Worm (Caenorhabditis elegans) whole organism, L1 larva: ENCODE results near the gene F16H6.9.
"Not testable (repeated sequence)": the region's sequence is repeated elsewhere in the genome, so short reads cannot be mapped to it uniquely, and the experiment has no call there.

Experiments
- ama-1 ChIP-seq: fragments of 150-350 bp; optimal IDR thresholded peaks from 2 replicates; lab custom pipeline; 2014
- ceh-63 ChIP-seq: fragments of 200-800 bp; sonication (Bioruptor generic); optimal IDR thresholded peaks from 2 replicates; lab custom pipeline; 2018; ENCODE audit warnings: mild to moderate bottlenecking, missing genetic modification characterization, missing compliant biosample characterization
- egl-27 ChIP-seq, 2 experiments: fragments of 150-350 bp in 1 of 2; sonication (generic microtip); optimal IDR thresholded peaks; 3 replicates each; lab custom pipeline; 2017 to 2018; ENCODE audit warnings: missing biosample characterization in 2 of 2, missing genetic modification characterization in 2 of 2, missing genetic modification reagents in 2 of 2
- fkh-10 ChIP-seq: sonication (generic microtip); optimal IDR thresholded peaks from 2 replicates; lab custom pipeline; 2017; ENCODE audit warnings: missing biosample characterization, missing genetic modification reagents, missing genetic modification characterization
- lin-15B ChIP-seq: fragments of 150-350 bp; sonication (generic microtip); optimal IDR thresholded peaks from 3 replicates; lab custom pipeline; 2014; ENCODE audit warnings: missing biosample characterization, missing genetic modification characterization
- nhr-19 ChIP-seq: fragments of 200-800 bp; sonication (Bioruptor generic); conservative IDR thresholded peaks from 2 replicates; pipeline ENCODE4 v1.3.6; 2022; ENCODE audit warnings: missing genetic modification characterization, missing compliant biosample characterization
- nhr-84 ChIP-seq: sonication (generic microtip); optimal IDR thresholded peaks from 2 replicates; lab custom pipeline; 2017; ENCODE audit warnings: missing biosample characterization, missing genetic modification characterization
- pqm-1 ChIP-seq: sonication (generic microtip); optimal IDR thresholded peaks from 3 replicates; lab custom pipeline; 2017; ENCODE audit warnings: missing biosample characterization, missing genetic modification characterization
- skn-1 ChIP-seq: fragments of 150-350 bp; optimal IDR thresholded peaks from 2 replicates; lab custom pipeline; 2014; ENCODE audit warnings: missing biosample characterization, missing genetic modification characterization
- snpc-4 ChIP-seq: fragments of 150-350 bp; optimal IDR thresholded peaks from 2 replicates; lab custom pipeline; 2014; ENCODE audit warnings: missing biosample characterization, missing genetic modification characterization
- unc-62 ChIP-seq: fragments of 150-350 bp; optimal IDR thresholded peaks from 2 replicates; lab custom pipeline; 2014; ENCODE audit warnings: missing biosample characterization, missing genetic modification reagents, missing genetic modification characterization

DNA sequence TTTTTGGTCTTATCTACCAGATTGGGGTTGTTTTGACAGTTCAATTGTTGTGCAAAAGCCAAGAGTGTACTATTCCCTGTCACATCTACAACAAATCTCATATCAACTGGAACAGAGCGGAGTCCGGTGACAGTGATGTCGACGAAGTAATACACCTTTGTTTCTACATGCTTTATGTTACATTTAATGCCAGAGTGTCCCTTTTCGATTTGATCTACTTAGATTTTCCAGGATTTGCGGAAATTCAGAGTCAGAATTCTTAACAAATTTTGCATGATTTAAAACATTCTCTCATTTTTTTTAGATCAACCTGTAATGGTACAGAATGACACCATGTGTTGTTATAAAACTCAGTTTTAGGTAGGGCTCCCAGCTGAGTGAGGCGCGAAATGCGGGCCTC, 709 bp upstream of the F16H6.9 start, which contains the start of gene F16H6.8:
- TF ChIP-seq lin-15B; fkh-10 (GFP tag; lab: Kevin White, UChicago); skn-1 (tag; lab: Kevin White, UChicago); nhr-19; pqm-1 (tag; lab: Kevin White, UChicago); snpc-4 (tag; lab: Kevin White, UChicago); egl-27 (tag; optimal IDR thresholded peaks at IDR 0.05; lab: Kevin White, UChicago); unc-62 (GFP tag; lab: Kevin White, UChicago); ceh-63; nhr-84; ama-1 (lab: Kevin White, UChicago): not testable (repeated sequence)
